Worm (Caenorhabditis elegans) whole organism, L4/young adult: ENCODE data around the gene T02H6.9.

Experiments used
- W03F9.2 ChIP-seq: fragments of 150-350 bp; optimal IDR thresholded peaks from 2 replicates; lab custom pipeline; 2014; ENCODE audit warnings: missing biosample characterization, missing genetic modification characterization
- dao-5 ChIP-seq: sonication (generic microtip); optimal IDR thresholded peaks from 2 replicates; lab custom pipeline; 2016; ENCODE audit warnings: missing genotype, missing genetic modification characterization, moderate library complexity, missing compliant biosample characterization
- him-1 ChIP-seq: sonication (generic microtip); optimal IDR thresholded peaks from 2 replicates; lab custom pipeline; 2016; ENCODE audit warnings: missing genotype, missing genetic modification reagents, missing genetic modification characterization, missing compliant biosample characterization

T02H6.9 gene

DNA sequence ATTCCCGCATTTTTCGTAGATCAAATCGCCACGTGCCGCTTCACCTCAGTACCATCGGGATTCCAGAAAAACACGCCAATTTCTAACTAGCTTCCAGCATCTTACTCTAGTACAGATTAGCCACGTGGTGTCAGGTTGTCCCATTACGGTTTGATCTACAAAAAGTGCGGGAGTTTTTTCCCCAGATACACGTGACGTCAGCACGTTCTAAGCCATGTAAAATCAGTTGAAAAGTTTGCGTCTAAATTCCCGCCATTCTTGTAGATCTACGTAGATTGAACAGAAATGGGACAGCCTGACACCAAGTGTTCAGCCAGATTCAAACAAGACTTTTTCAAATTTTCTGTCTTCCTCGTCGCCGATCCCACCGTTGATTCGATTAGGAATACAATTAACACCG, at the start of gene T02H6.9:
TSS of gene T02H6.9 (plus strand) at position 301 of the 400 bp plus-strand sequence.
- TF ChIP-seq W03F9.2 (tag; lab: Kevin White, UChicago) (no peak), him-1 (tag; lab: Kevin White, UChicago) (no peak), dao-5 (tag; lab: Kevin White, UChicago) (no peak)

DNA sequence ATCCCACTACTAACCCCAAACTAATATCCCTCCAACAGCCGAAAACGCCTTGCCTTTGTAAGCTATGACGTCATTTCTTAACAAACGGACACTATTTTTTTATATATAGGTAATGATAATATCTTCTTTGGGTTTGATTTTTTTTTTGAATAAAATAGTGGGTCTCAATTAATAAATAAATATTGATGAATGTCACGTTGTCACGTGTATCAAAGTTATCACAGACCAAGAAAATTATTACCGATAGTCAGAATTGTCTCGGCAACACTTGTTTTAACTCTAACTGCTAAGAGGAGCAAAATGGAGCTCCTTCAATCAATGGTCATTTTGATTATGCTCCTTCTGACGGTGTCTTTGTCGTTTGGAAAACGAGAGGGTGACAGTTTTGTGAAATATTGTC, 44.7 kb upstream of the T02H6.9 start, which contains the start of gene T04B8.1:
TSS of gene T04B8.1 (plus strand) at position 301 of the 400 bp plus-strand sequence.
- TF ChIP-seq him-1 (tag; lab: Kevin White, UChicago) (no peak), dao-5 (tag; lab: Kevin White, UChicago) (no peak), W03F9.2 (tag; lab: Kevin White, UChicago) (no peak)

DNA sequence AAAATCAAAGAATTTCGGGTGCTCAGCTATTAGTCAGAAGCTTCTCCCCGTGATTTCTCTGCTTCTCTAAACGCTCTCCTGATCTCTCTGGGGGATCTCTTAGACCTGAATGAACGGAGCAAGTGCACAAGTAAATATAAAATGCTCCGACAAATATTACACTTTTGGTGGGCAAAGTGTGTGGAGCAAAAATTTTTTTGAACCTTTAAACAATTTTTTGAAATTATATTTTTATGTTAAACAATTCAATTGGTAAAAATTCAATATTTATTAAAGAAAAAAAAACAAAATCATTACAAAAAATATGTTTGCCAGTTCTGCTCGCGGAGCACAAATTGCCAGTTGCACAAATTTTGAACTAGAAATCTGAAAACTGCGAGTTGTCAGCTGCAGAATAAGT, 39.2 kb upstream of the T02H6.9 start, which contains the start of gene K07E8.6:
TSS of gene K07E8.6 (minus strand) at position 101 of the 400 bp plus-strand sequence.
- no peak for TF ChIP-seq dao-5 (tag; lab: Kevin White, UChicago)
- no peak for TF ChIP-seq him-1 (tag; lab: Kevin White, UChicago)
- no peak for TF ChIP-seq W03F9.2 (tag; lab: Kevin White, UChicago)

DNA sequence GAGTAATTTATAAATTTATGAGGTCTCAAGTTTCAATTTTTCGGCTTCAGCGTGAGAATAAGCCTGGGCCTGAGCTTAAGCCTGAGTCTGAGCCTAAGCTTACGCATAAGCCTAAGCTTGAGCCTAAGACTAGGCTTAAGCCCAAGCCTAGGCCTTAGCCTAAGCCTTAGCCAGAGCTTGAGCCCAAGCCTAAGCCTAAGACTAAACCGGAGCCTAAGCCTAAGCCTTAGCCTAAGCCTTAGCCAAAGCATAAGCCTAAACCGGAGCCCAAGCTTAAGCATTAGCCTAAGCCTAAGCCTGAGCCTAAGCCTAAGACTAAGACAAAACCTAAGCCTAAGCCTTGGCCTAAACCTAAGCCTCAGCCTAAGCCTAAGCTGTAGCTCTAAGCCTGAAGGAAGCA, 34.9 kb upstream of the T02H6.9 start:
- TF ChIP-seq dao-5 (tag; lab: Kevin White, UChicago) (no peak), W03F9.2 (tag; lab: Kevin White, UChicago) (no peak), him-1 (tag; lab: Kevin White, UChicago) (no peak)

DNA sequence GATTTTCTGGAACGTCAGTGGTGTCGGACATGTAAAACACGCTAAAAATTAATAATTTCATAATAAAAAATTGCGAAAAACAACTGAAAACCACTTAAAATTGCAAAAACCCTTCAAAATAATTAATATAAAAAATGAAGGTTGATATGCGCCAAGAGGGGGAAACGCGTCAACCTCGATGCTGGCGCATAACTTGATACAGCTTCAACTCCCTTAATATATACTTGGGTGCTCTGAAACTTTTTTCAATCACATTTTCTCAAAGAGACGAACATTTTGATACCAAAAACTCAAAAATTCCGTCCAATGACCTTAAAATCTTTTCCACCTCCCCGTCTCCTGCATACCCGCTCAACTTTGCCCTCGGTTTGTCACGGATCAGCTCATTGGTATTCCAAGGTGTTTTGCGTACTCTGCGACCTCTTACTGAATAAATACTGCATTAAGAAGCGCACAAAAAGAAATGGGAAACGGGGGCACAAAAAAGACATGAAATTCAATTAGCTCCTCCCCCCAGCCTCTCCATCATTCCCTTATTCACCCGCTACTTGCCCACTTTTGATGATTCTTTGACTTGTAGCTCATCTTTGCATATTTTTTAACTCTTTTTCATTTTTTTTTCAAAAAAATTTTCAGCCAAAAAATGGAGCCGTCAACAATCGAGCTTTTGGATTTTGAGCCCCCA, 28.2 kb upstream of the T02H6.9 start, which contains the start of the genes K07E8.7 and frpr-14:
TSS of gene K07E8.7 (minus strand) at position 47 of the 685 bp plus-strand sequence.
TSS of gene frpr-14 (plus strand) at position 635 of the 685 bp plus-strand sequence.
- TF ChIP-seq W03F9.2 (tag; lab: Kevin White, UChicago): no peak
- TF ChIP-seq dao-5 (tag; lab: Kevin White, UChicago): no peak
- no peak for TF ChIP-seq him-1 (tag; lab: Kevin White, UChicago)

DNA sequence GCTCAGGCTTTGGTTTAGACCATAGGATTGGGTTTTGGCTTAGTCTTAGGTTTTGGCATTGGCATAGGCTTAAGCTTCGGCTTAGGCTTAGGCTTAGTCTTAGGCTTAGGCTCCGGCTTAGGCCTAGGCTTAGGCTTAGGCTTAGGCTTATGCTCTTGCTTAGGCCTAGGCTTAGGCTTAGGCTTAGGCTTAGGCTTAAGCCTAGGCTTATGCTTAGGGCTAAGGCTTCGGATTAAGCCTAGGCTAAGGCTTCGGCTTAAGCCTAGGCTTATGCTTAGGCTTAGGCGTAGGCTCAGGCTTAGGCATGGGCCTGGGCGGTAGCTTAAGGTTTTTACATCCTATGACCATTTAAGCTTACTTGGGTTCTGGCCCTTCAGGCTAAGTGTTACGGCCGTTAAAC, 27.4 kb upstream of the T02H6.9 start:
- TF ChIP-seq him-1 (tag; lab: Kevin White, UChicago) (no peak), W03F9.2 (tag; lab: Kevin White, UChicago) (no peak), dao-5 (tag; lab: Kevin White, UChicago) (no peak)

DNA sequence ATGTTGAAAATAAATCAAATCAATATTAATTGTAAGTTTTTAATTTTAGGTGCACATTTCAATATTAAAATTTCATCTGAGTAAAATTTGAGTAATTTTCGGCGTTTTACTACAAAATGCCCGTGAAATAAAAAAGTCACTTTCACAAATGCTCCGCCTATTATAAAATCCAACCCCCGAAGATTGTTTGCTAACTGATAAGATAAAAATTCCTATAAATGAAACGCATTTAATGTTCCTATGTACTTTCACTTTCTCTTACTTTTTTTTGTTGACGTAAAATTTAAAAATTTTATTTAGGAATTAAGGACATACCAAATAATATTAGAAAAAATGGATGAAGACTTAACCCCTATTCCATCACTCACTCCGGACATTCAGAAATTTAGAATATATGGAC, 20.3 kb upstream of the T02H6.9 start, which contains the start of gene sdz-24:
TSS of gene sdz-24 (plus strand) at position 301 of the 400 bp plus-strand sequence.
- TF ChIP-seq him-1 (tag; lab: Kevin White, UChicago): no peak
- no peak for TF ChIP-seq dao-5 (tag; lab: Kevin White, UChicago)
- no peak for TF ChIP-seq W03F9.2 (tag; lab: Kevin White, UChicago)

DNA sequence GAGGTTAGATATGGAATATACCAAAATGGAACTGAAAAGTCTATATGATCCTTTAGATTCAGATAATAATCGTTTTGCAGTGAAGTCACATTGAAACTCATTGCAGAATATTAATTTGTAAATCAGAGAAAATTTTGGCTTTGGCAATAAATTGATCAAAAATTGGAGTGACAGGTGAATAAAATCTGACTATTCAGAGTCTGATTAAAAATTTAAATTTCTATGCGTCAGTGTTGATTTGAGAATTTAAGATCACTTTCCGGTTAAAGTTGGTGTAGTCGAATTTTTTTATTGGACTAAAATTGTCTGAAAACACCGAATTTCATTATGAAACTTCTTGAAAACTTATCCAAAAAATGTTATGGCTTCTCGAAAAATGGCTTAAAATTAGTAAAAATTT, 17.0 kb upstream of the T02H6.9 start, which contains the start of gene sri-45:
TSS of gene sri-45 (minus strand) at position 101 of the 400 bp plus-strand sequence.
- TF ChIP-seq W03F9.2 (tag; lab: Kevin White, UChicago): no peak
- TF ChIP-seq him-1 (tag; lab: Kevin White, UChicago): no peak
- no peak for TF ChIP-seq dao-5 (tag; lab: Kevin White, UChicago)

DNA sequence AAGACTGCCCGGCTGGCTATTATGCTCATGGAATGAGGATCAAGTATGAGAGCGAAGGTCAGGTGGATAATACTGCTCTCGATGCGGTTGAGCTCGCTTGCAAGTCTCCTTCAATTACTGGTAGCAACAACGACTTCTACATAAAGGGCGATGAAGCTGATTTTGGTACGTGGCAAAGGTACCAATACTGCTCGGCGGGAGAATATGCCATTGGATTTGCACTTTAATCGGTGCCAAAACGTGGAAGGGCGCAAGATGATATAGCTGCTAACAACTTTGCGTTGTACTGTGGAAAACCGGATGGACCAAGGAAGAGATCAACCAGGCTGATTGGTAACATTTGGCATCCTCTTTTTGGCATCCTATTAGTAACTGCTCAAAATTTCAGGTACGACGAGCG, 10.8 kb upstream of the T02H6.9 start:
- TF ChIP-seq dao-5 (tag; lab: Kevin White, UChicago) (no peak), him-1 (tag; lab: Kevin White, UChicago) (no peak), W03F9.2 (tag; lab: Kevin White, UChicago) (no peak)

DNA sequence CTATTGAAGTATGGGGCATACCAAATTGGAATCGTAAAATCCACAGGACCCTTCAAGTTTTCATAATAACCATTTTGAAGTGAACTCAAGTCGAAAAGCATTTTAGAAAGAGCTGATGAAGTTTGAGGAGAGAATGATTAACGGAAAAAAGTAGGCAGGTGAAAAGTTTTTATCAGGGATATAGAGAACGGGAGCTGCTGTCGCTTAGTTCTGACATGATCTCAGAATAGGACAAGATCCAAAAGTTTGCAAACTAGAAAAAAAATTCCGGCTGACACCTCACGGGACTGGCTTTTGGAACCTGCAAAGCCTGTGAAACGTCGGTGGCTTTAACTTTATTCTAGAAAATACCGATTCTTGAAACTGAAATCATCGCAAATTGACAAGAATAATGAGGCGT, 7.7 kb upstream of the T02H6.9 start, which contains the start of gene sri-46:
TSS of gene sri-46 (minus strand) at position 101 of the 400 bp plus-strand sequence.
- no peak for TF ChIP-seq him-1 (tag; lab: Kevin White, UChicago)
- TF ChIP-seq W03F9.2 (tag; lab: Kevin White, UChicago): no peak
- TF ChIP-seq dao-5 (tag; lab: Kevin White, UChicago): no peak

DNA sequence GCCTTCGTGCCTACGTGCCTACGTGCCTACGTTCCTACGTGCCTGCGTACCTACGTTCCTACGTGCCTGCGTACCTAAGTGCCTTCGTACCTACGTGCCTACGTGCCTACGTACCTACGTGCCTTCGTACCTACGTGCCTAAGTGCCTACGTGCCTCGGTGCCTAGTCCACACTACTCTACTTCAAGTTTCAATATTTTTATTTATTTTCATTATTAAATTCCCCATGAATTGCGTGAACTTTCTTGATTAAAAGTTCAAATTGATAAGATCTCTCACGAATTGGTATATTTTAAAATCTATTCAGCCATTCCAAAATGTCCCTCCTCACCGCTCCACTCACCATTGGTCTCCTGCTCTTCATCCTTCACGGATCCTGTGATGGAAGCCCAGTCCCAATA, 4.6 kb upstream of the T02H6.9 start, which contains the start of gene Y39F10C.3:
TSS of gene Y39F10C.3 (plus strand) at position 301 of the 400 bp plus-strand sequence.
- TF ChIP-seq W03F9.2 (tag; lab: Kevin White, UChicago): no peak
- no peak for TF ChIP-seq him-1 (tag; lab: Kevin White, UChicago)
- TF ChIP-seq dao-5 (tag; lab: Kevin White, UChicago): no peak

DNA sequence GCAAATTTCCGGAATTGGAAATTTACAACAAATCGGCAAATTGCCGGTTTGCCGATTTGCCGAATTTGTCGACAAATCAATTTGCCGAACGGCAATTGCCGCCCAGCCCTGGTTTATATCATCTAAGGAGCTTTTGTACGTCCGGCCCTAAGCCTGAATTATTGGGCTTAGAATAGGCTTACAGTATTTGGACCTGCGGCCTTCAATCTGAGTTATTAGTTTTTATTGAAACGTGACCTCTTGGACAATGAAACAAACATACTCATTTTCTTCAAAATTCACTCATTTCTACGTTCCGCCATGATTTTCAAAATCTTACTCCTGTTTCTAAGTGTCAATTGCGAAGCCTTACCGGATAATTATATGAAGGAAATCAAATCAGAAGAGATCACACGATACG, 3.4 kb upstream of the T02H6.9 start, which contains the start of gene Y39F10C.1:
TSS of gene Y39F10C.1 (plus strand) at position 301 of the 400 bp plus-strand sequence.
- no peak for TF ChIP-seq dao-5 (tag; lab: Kevin White, UChicago)
- no peak for TF ChIP-seq W03F9.2 (tag; lab: Kevin White, UChicago)
- TF ChIP-seq him-1 (tag; lab: Kevin White, UChicago): no peak

DNA sequence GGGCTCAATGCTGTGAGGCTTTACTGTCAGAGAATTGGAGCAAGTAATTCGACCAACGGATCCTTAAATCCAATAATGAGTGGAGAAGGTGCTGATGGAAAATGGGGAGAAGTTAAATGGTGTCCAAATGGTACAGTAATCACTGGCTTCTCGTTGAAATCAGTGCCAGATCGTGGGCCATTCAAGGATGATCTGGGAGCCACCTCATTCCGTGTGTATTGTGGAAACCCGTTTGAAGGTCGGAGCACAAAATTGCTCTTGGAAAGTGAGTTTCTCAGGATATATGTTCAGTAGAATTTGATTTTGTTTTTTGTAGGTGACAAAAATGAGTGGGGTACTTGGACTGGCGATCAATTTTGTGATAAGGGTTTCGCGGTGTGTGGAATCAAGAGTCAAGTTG, 2.9 kb upstream of the T02H6.9 start:
- TF ChIP-seq him-1 (tag; lab: Kevin White, UChicago): no peak
- no peak for TF ChIP-seq W03F9.2 (tag; lab: Kevin White, UChicago)
- no peak for TF ChIP-seq dao-5 (tag; lab: Kevin White, UChicago)
